Worm (Caenorhabditis elegans) whole organism, L4/young adult: Measurements from ENCODE around the gene wars-1.

ENCODE experiments used
- W03F9.2 ChIP-seq: fragments of 150-350 bp; optimal IDR thresholded peaks from 2 replicates; lab custom pipeline; 2014; ENCODE audit warnings: missing biosample characterization, missing genetic modification characterization
- dao-5 ChIP-seq: sonication (generic microtip); optimal IDR thresholded peaks from 2 replicates; lab custom pipeline; 2016; ENCODE audit warnings: missing genotype, missing genetic modification characterization, moderate library complexity, missing compliant biosample characterization
- him-1 ChIP-seq: sonication (generic microtip); optimal IDR thresholded peaks from 2 replicates; lab custom pipeline; 2016; ENCODE audit warnings: missing genotype, missing genetic modification reagents, missing genetic modification characterization, missing compliant biosample characterization

- TF ChIP-seq him-1 (tag; lab: Kevin White, UChicago), result no peak
- no peak for TF ChIP-seq W03F9.2 (tag; lab: Kevin White, UChicago)
- TF ChIP-seq dao-5 (tag; lab: Kevin White, UChicago), result no peak
These were observed 50.4 kb downstream of the wars-1 start, which contains the start of gene C54E10.6 for ce11 chrV:18808621-18809020.
